Worm (Caenorhabditis elegans): ENCODE data around the gene ssq-1.
"Not testable (repeated sequence)": the region's sequence is repeated elsewhere in the genome, so short reads cannot be mapped to it uniquely, and the experiment has no call there.

Gene ssq-1

ce11 chrIV:9893649-9894048 is 41.3 kb downstream of the ssq-1 start, which contains the start of gene sss-1:
TSS of gene sss-1 (minus strand) at chrIV:9893749.
- not testable (repeated sequence) for TF ChIP-seq F49E8.2 (tag; optimal IDR thresholded peaks at IDR 0.05; ENCODE audit: insufficient read depth); tbp1 (GFP tag; optimal IDR thresholded peaks at IDR 0.05); nfya-1 (tag; optimal IDR thresholded peaks at IDR 0.05; ENCODE audit: borderline replicate concordance, insufficient read depth)

ce11 chrIV:9894331-9894730 is 42.0 kb downstream of the ssq-1 start, which contains the start of gene msp-77:
TSS of gene msp-77 (plus strand) at chrIV:9894631.
- not testable (repeated sequence) for TF ChIP-seq nhr-80 (tag; optimal IDR thresholded peaks at IDR 0.05); sea-2 (GFP tag; IDR thresholded peaks at IDR 0.05); unc-130 (GFP tag; optimal IDR thresholded peaks at IDR 0.05)

- TF ChIP-seq cebp-2 (GFP tag; IDR thresholded peaks at IDR 0.05) (no peak), cebp-1 (GFP tag; IDR thresholded peaks at IDR 0.05) (no peak), cebp-1 (tag; optimal IDR thresholded peaks at IDR 0.05) (no peak), zfh-2 (GFP tag; conservative IDR thresholded peaks at IDR 0.05) (no peak), ceh-58 (GFP tag; IDR thresholded peaks at IDR 0.05) (no peak), ets-4 (GFP tag; optimal IDR thresholded peaks at IDR 0.05) (no peak), nfya-2 (GFP tag; IDR thresholded peaks at IDR 0.05) (no peak), madf-6 (GFP tag; IDR thresholded peaks at IDR 0.05) (no peak), rec-8 (tag; optimal IDR thresholded peaks at IDR 0.05) (no peak), tlf-1 (GFP tag; optimal IDR thresholded peaks at IDR 0.05) (no peak), Y56A3A.18 (GFP tag; IDR thresholded peaks at IDR 0.05) (no peak), mxl-1 (tag; optimal IDR thresholded peaks at IDR 0.05) (no peak), D2030.7 (GFP tag; IDR thresholded peaks at IDR 0.05) (no peak)
Measured at ce11 chrIV:9895088-9895487, 42.7 kb downstream of the ssq-1 start, which contains the start of gene ssp-32. TSS of gene ssp-32 (plus strand) at chrIV:9895388.

- TF ChIP-seq egl-18 (GFP tag; IDR thresholded peaks at IDR 0.05) (no peak), bed-2 (GFP tag; IDR thresholded peaks at IDR 0.05) (no peak), nfyb-1 (GFP tag; IDR thresholded peaks at IDR 0.05) (no peak), lin-35 (GFP tag; optimal IDR thresholded peaks at IDR 0.05) (no peak), atf-7 (tag; optimal IDR thresholded peaks at IDR 0.05) (no peak), chd-7 (tag; optimal IDR thresholded peaks at IDR 0.05) (no peak), mes-4 (tag; optimal IDR thresholded peaks at IDR 0.05) (no peak), K11D2.4 (GFP tag; IDR thresholded peaks at IDR 0.05) (no peak), fkh-3 (tag; optimal IDR thresholded peaks at IDR 0.05) (no peak), ceh-79 (tag; optimal IDR thresholded peaks at IDR 0.05) (no peak)
Measured at ce11 chrIV:9898712-9899111, 46.4 kb downstream of the ssq-1 start, which contains the start of gene tbc-3. TSS of gene tbc-3 (plus strand) at chrIV:9899012.

- TF ChIP-seq B0261.1 (tag; optimal IDR thresholded peaks at IDR 0.05) = no peak
- no peak for TF ChIP-seq ceh-91 (GFP tag; IDR thresholded peaks at IDR 0.05)
- peak; percentile 78 to 85 for TF ChIP-seq let-607 (tag; optimal IDR thresholded peaks at IDR 0.05)
- no peak for TF ChIP-seq F55B11.4 (tag; optimal IDR thresholded peaks at IDR 0.05; ENCODE audit: borderline replicate concordance, insufficient read depth)
- TF ChIP-seq mcd-1 (GFP tag; IDR thresholded peaks at IDR 0.05) = peak; percentile 52
- no peak for TF ChIP-seq gei-17 (GFP tag; optimal IDR thresholded peaks at IDR 0.05)
- no peak for TF ChIP-seq lin-26 (GFP tag; IDR thresholded peaks at IDR 0.05)
- no peak for TF ChIP-seq Y67H2A.10 (GFP tag; conservative IDR thresholded peaks at IDR 0.05)
- TF ChIP-seq efl-1 (GFP tag; optimal IDR thresholded peaks at IDR 0.05) = no peak
- peak; percentile 94 for TF ChIP-seq hmg-1.2 (GFP tag; IDR thresholded peaks at IDR 0.05)
Measured at ce11 chrIV:9899227-9899626, 46.9 kb downstream of the ssq-1 start.

Measured in whole organism, young adult.